Worm (Caenorhabditis elegans) whole organism, late embryonic: ENCODE measurements around the gene C47E8.4.

ENCODE experiments used
- C08G9.2 ChIP-seq: sonication (generic microtip); optimal IDR thresholded peaks from 2 replicates; lab custom pipeline; 2016; ENCODE audit warnings: mild to moderate bottlenecking, missing genetic modification characterization, moderate library complexity, missing compliant biosample characterization
- C38D4.7 ChIP-seq: fragments of 200-800 bp; sonication (Bioruptor generic); optimal IDR thresholded peaks from 2 replicates; lab custom pipeline; 2018; ENCODE audit warnings: mild to moderate bottlenecking, missing genetic modification characterization, moderate library complexity, missing compliant biosample characterization
- K02D7.2 ChIP-seq: sonication (generic microtip); optimal IDR thresholded peaks from 2 replicates; lab custom pipeline; 2017; ENCODE audit warnings: mild to moderate bottlenecking, missing genetic modification characterization, missing compliant biosample characterization
- T23F11.4 ChIP-seq: fragments of 200-800 bp; sonication (Bioruptor generic); optimal IDR thresholded peaks from 2 replicates; lab custom pipeline; 2018; ENCODE audit warnings: mild to moderate bottlenecking, missing genetic modification characterization, missing compliant biosample characterization
- ceh-18 ChIP-seq: sonication (generic microtip); optimal IDR thresholded peaks from 2 replicates; lab custom pipeline; 2016; ENCODE audit warnings: missing genetic modification characterization, missing compliant biosample characterization
- ceh-19 ChIP-seq: fragments of 200-800 bp; sonication (Bioruptor generic); optimal IDR thresholded peaks from 2 replicates; lab custom pipeline; 2018; ENCODE audit warnings: mild to moderate bottlenecking, missing genetic modification characterization, missing compliant biosample characterization
- ceh-22 ChIP-seq: sonication (generic microtip); optimal IDR thresholded peaks from 2 replicates; lab custom pipeline; 2017; ENCODE audit warnings: missing biosample characterization, missing genetic modification characterization
- ceh-48 ChIP-seq: sonication (generic microtip); optimal IDR thresholded peaks from 2 replicates; lab custom pipeline; 2016; ENCODE audit warnings: missing genetic modification characterization, inconsistent platforms, missing compliant biosample characterization
- ceh-6 ChIP-seq: fragments of 200-800 bp; sonication (Bioruptor generic); optimal IDR thresholded peaks from 2 replicates; lab custom pipeline; 2018; ENCODE audit warnings: mild to moderate bottlenecking, missing genetic modification characterization, missing compliant biosample characterization
- che-1 ChIP-seq: sonication (generic microtip); optimal IDR thresholded peaks from 2 replicates; lab custom pipeline; 2016; ENCODE audit warnings: mild to moderate bottlenecking, missing genetic modification characterization, missing compliant biosample characterization
- dmd-4 ChIP-seq: sonication (generic microtip); optimal IDR thresholded peaks from 2 replicates; lab custom pipeline; 2016; ENCODE audit warnings: borderline replicate concordance, missing genetic modification characterization, missing compliant biosample characterization
- elt-2 ChIP-seq: sonication (generic microtip); optimal IDR thresholded peaks from 2 replicates; lab custom pipeline; 2016; ENCODE audit warnings: missing genetic modification reagents, missing genetic modification characterization, missing compliant biosample characterization
- fax-1 ChIP-seq: sonication (generic microtip); optimal IDR thresholded peaks from 2 replicates; lab custom pipeline; 2016; ENCODE audit warnings: missing genotype, missing genetic modification characterization, missing compliant biosample characterization
- gmeb-2 ChIP-seq: sonication (generic microtip); optimal IDR thresholded peaks from 2 replicates; lab custom pipeline; 2016; ENCODE audit warnings: missing genetic modification characterization, inconsistent platforms, missing compliant biosample characterization
- hlh-15 ChIP-seq: sonication (generic microtip); optimal IDR thresholded peaks from 2 replicates; lab custom pipeline; 2016; ENCODE audit warnings: missing genetic modification characterization, missing compliant biosample characterization
- hlh-6 ChIP-seq: sonication (generic microtip); optimal IDR thresholded peaks from 2 replicates; lab custom pipeline; 2016; ENCODE audit warnings: missing genotype, missing genetic modification characterization, missing compliant biosample characterization
- hlh-8 ChIP-seq: sonication (generic microtip); optimal IDR thresholded peaks from 2 replicates; lab custom pipeline; 2016; ENCODE audit warnings: missing genotype, missing genetic modification characterization, missing compliant biosample characterization
- nfya-1 ChIP-seq: sonication (generic microtip); optimal IDR thresholded peaks from 2 replicates; lab custom pipeline; 2017; ENCODE audit warnings: missing genetic modification characterization, mild to moderate bottlenecking, missing compliant biosample characterization, antibody characterized with exemption, moderate library complexity
- nhr-232 ChIP-seq: sonication (generic microtip); optimal IDR thresholded peaks from 2 replicates; lab custom pipeline; 2016; ENCODE audit warnings: missing genetic modification characterization, missing compliant biosample characterization
- pag-3 ChIP-seq: sonication (generic microtip); optimal IDR thresholded peaks from 2 replicates; lab custom pipeline; 2016; ENCODE audit warnings: missing compliant biosample characterization, missing genetic modification characterization, borderline replicate concordance
- pat-9 ChIP-seq: fragments of 200-800 bp; sonication (Bioruptor generic); optimal IDR thresholded peaks from 2 replicates; lab custom pipeline; 2018; ENCODE audit warnings: mild to moderate bottlenecking, missing genetic modification characterization, moderate library complexity, missing compliant biosample characterization
- pqm-1 ChIP-seq: sonication (generic microtip); optimal IDR thresholded peaks from 2 replicates; lab custom pipeline; 2016; ENCODE audit warnings: missing genetic modification characterization, missing compliant biosample characterization
- ref-2 ChIP-seq: sonication (generic microtip); optimal IDR thresholded peaks from 2 replicates; lab custom pipeline; 2016; ENCODE audit warnings: missing genetic modification characterization, missing compliant biosample characterization
- sdc-2 ChIP-seq: sonication (generic microtip); optimal IDR thresholded peaks from 2 replicates; lab custom pipeline; 2016; ENCODE audit warnings: missing genotype, missing genetic modification characterization, missing compliant biosample characterization
- sox-4 ChIP-seq: sonication (generic microtip); optimal IDR thresholded peaks from 2 replicates; lab custom pipeline; 2017; ENCODE audit warnings: mild to moderate bottlenecking, missing genetic modification characterization, inconsistent platforms, missing compliant biosample characterization
- tbx-7 ChIP-seq: sonication (generic microtip); optimal IDR thresholded peaks from 2 replicates; lab custom pipeline; 2016; ENCODE audit warnings: missing genotype, missing genetic modification characterization, missing compliant biosample characterization
- ttx-3 ChIP-seq: sonication (generic microtip); optimal IDR thresholded peaks from 2 replicates; lab custom pipeline; 2016; ENCODE audit warnings: missing genetic modification reagents, missing genetic modification characterization, missing compliant biosample characterization
- unc-3 ChIP-seq, 2 experiments: fragments of 200-800 bp in 1 of 2; sonication (Bioruptor generic) in 1 of 2; sonication (generic microtip) in 1 of 2; conservative IDR thresholded peaks in 1 of 2; optimal IDR thresholded peaks in 1 of 2; 2 replicates each; pipeline versions ENCODE4 v1.3.6 to Lab custom; 2016 to 2022; ENCODE audit warnings: missing compliant biosample characterization in 2 of 2, missing genetic modification characterization in 2 of 2, missing genetic modification reagents in 1 of 2
- ztf-16 ChIP-seq: sonication (generic microtip); optimal IDR thresholded peaks from 2 replicates; lab custom pipeline; 2017; ENCODE audit warnings: missing genetic modification characterization, missing compliant biosample characterization

C47E8.4 gene

ce11 chrV:14689060-14689750 is 3.9 kb upstream of the C47E8.4 start, which contains the start of gene gasr-8:
Gene gasr-8 (plus strand): TSS chrV:14689110.
- TF ChIP-seq nfya-1 (tag; lab: Kevin White, UChicago) (peak; percentile 4), tbx-7 (tag; lab: Kevin White, UChicago) (no peak), ceh-6 (GFP tag; lab: Kevin White, UChicago) (peak; percentile 20), dmd-4 (tag; lab: Kevin White, UChicago) (peak; percentile 49), che-1 (peak; percentile 57), pqm-1 (tag; lab: Kevin White, UChicago) (no peak), unc-3 (GFP tag; conservative IDR thresholded peaks at IDR 0.05; lab: Robert Waterston, UW) (0 out of 2 replicates have a peak, but pooled peaks have one; percentile 18), unc-3 (tag; optimal IDR thresholded peaks at IDR 0.05; lab: Kevin White, UChicago) (no peak), C38D4.7 (peak; percentile 22), hlh-8 (tag; lab: Kevin White, UChicago) (no peak), C08G9.2 (tag; lab: Kevin White, UChicago) (peak; percentile 24), ttx-3 (no peak), ztf-16 (peak; percentile 3), ceh-19 (peak; percentile 33), hlh-6 (tag; lab: Kevin White, UChicago) (no peak), nhr-232 (no peak), elt-2 (tag; lab: Kevin White, UChicago) (peak; percentile 57), gmeb-2 (tag; lab: Kevin White, UChicago) (peak; percentile 57), sdc-2 (tag; lab: Kevin White, UChicago) (no peak), fax-1 (peak; percentile 15), ceh-48 (tag; lab: Kevin White, UChicago) (peak; percentile 15), ceh-22 (tag; lab: Kevin White, UChicago) (no peak), pat-9 (tag; lab: Kevin White, UChicago) (peak; percentile 48), hlh-15 (tag; lab: Kevin White, UChicago) (peak; percentile 36), pag-3 (tag; lab: Kevin White, UChicago) (no peak), sox-4 (tag; lab: Kevin White, UChicago) (peak; percentile 9), ceh-18 (tag; lab: Kevin White, UChicago) (no peak), K02D7.2 (peak; percentile 13)

- TF ChIP-seq ref-2 (tag; lab: Kevin White, UChicago) (no peak), nfya-1 (tag; lab: Kevin White, UChicago) (peak; percentile 12)
Measured at ce11 chrV:14688097-14688912, 3.0 kb upstream of the C47E8.4 start, which contains the start of gene C47E8.11. Gene C47E8.11 (plus strand): TSS chrV:14688616.

DNA sequence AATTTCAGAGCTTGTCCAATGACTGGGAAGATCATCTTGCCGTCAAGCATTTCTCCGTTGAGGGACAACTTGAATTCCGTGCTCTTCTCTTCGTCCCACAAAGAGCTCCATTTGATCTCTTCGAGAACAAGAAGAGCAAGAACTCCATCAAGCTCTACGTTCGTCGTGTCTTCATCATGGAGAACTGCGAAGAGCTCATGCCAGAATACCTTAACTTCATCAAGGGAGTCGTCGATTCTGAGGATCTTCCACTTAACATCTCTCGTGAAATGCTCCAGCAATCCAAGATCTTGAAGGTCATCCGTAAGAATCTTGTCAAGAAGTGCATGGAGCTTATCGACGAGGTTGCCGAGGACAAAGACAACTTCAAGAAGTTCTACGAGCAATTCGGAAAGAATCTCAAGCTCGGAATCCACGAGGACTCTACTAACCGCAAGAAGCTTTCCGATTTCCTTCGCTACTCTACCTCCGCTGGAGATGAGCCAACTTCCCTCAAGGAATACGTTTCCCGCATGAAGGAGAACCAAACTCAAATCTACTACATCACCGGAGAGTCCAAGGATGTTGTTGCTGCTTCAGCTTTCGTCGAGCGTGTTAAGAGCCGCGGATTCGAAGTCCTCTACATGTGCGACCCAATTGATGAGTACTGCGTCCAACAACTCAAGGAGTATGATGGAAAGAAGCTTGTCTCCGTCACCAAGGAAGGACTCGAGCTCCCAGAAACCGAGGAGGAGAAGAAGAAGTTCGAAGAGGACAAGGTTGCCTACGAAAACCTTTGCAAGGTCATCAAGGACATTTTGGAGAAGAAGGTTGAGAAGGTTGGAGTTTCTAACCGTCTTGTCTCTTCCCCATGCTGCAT is 2.0 kb upstream of the C47E8.4 start:
- TF ChIP-seq ceh-22 (tag; lab: Kevin White, UChicago) (no peak), T23F11.4 (peak; percentile 2)
